Fruit fly (Drosophila melanogaster) whole organism, embryonic: Measurements from ENCODE around the gene Capr.

Source experiments
- Abd-B ChIP-seq: fragments of 200-800 bp; sonication (Bioruptor generic); optimal IDR thresholded peaks from 2 replicates; lab custom pipeline; 2018; ENCODE audit warnings: missing biosample characterization, mild to moderate bottlenecking, missing genetic modification characterization, moderate library complexity
- Blimp-1 ChIP-seq: fragments of 200-800 bp; sonication (Bioruptor generic); optimal IDR thresholded peaks from 3 replicates; lab custom pipeline; 2018; ENCODE audit warnings: missing biosample characterization, missing genetic modification characterization, mild to moderate bottlenecking, moderate library complexity, missing genetic modification reagents
- C15 ChIP-seq: fragments of 200-800 bp; sonication (Bioruptor generic); IDR thresholded peaks from 3 replicates; pipeline ENCODE4 v1.3.6; 2022; ENCODE audit warnings: missing biosample characterization, missing genetic modification characterization
- CG11093 ChIP-seq: fragments of 200-800 bp; sonication (Bioruptor generic); IDR thresholded peaks from 3 replicates; pipeline ENCODE4 v1.3.6; 2022; ENCODE audit warnings: missing biosample characterization, missing genetic modification characterization
- CG11456 ChIP-seq: fragments of 200-800 bp; sonication (Bioruptor generic); IDR thresholded peaks from 3 replicates; pipeline ENCODE4 v1.3.6; 2022; ENCODE audit warnings: missing biosample characterization, missing genetic modification characterization
- CG13296 ChIP-seq: fragments of 200-800 bp; sonication (Bioruptor generic); optimal IDR thresholded peaks from 3 replicates; lab custom pipeline; 2018; ENCODE audit warnings: missing biosample characterization, mild to moderate bottlenecking, missing genetic modification characterization
- CG14860 ChIP-seq: fragments of 200-800 bp; sonication (Bioruptor generic); IDR thresholded peaks from 3 replicates; pipeline ENCODE4 v1.3.6; 2022; ENCODE audit warnings: missing biosample characterization, missing genetic modification characterization; ENCODE audit not compliant: partially characterized antibody
- CG2120 ChIP-seq: fragments of 200-800 bp; sonication (Bioruptor generic); optimal IDR thresholded peaks from 3 replicates; lab custom pipeline; 2016; ENCODE audit warnings: missing biosample characterization, missing genetic modification characterization
- CG2129 ChIP-seq: fragments of 200-800 bp; sonication (Bioruptor generic); IDR thresholded peaks from 2 replicates; pipeline ENCODE4 v1.3.6; 2022; ENCODE audit warnings: missing biosample characterization, missing genetic modification characterization; ENCODE audit not compliant: partially characterized antibody
- CG31388 ChIP-seq: fragments of 200-800 bp; sonication (Bioruptor generic); optimal IDR thresholded peaks from 2 replicates; lab custom pipeline; 2016; ENCODE audit warnings: missing biosample characterization, missing genetic modification characterization
- CG3407 ChIP-seq: fragments of 200-800 bp; sonication (Bioruptor generic); optimal IDR thresholded peaks from 2 replicates; lab custom pipeline; 2018; ENCODE audit warnings: missing biosample characterization, mild to moderate bottlenecking, missing genetic modification characterization
- CG4328 ChIP-seq: fragments of 200-800 bp; sonication (Bioruptor generic); optimal IDR thresholded peaks from 3 replicates; lab custom pipeline; 2017; ENCODE audit warnings: missing biosample characterization, missing genetic modification reagents, missing genetic modification characterization
- CG4424 ChIP-seq: fragments of 200-800 bp; sonication (Bioruptor generic); optimal IDR thresholded peaks from 3 replicates; lab custom pipeline; 2016; ENCODE audit warnings: missing biosample characterization, missing genetic modification characterization
- CG4730 ChIP-seq: fragments of 200-800 bp; sonication (Bioruptor generic); IDR thresholded peaks from 2 replicates; pipeline ENCODE4 v1.3.6; 2022; ENCODE audit warnings: missing biosample characterization, missing genetic modification characterization
- CG4854 ChIP-seq: fragments of 200-800 bp; sonication (Bioruptor generic); optimal IDR thresholded peaks from 2 replicates; lab custom pipeline; 2016; ENCODE audit warnings: missing biosample characterization, missing genetic modification characterization, inconsistent platforms
- CG6272 ChIP-seq: fragments of 200-800 bp; sonication (Bioruptor generic); IDR thresholded peaks from 2 replicates; pipeline ENCODE4 v1.3.6; 2022; ENCODE audit warnings: missing biosample characterization, missing genetic modification characterization
- CTCF ChIP-seq: fragments of 200-800 bp; sonication (Bioruptor generic); optimal IDR thresholded peaks from 2 replicates; lab custom pipeline; 2017; ENCODE audit warnings: missing biosample characterization, mild to moderate bottlenecking, missing genetic modification characterization, moderate library complexity
- Dip2 ChIP-seq: fragments of 200-800 bp; sonication (Bioruptor generic); IDR thresholded peaks from 2 replicates; pipeline ENCODE4 v1.3.6; 2022; ENCODE audit warnings: missing biosample characterization, missing genetic modification characterization
- Elba2 ChIP-seq: fragments of 200-800 bp; sonication (Bioruptor generic); optimal IDR thresholded peaks from 3 replicates; lab custom pipeline; 2016; ENCODE audit warnings: missing biosample characterization, missing genetic modification characterization
- Fer1 ChIP-seq: fragments of 200-800 bp; sonication (Bioruptor generic); optimal IDR thresholded peaks from 2 replicates; lab custom pipeline; 2017; ENCODE audit warnings: missing biosample characterization, mild to moderate bottlenecking, missing genetic modification characterization
- HLH54F ChIP-seq: fragments of 200-800 bp; sonication (Bioruptor generic); optimal IDR thresholded peaks from 3 replicates; lab custom pipeline; 2016; ENCODE audit warnings: missing biosample characterization, missing genetic modification characterization
- Nf-YC ChIP-seq: fragments of 200-800 bp; optimal IDR thresholded peaks from 3 replicates; lab custom pipeline; 2019; ENCODE audit warnings: missing biosample characterization, mild to moderate bottlenecking, missing genetic modification characterization, moderate library complexity
- PHDP ChIP-seq: fragments of 200-800 bp; sonication (Bioruptor generic); optimal IDR thresholded peaks from 3 replicates; lab custom pipeline; 2018; ENCODE audit warnings: missing biosample characterization, mild to moderate bottlenecking, missing genetic modification characterization, moderate library complexity
- Ravus ChIP-seq: fragments of 200-800 bp; sonication (Bioruptor generic); IDR thresholded peaks from 2 replicates; pipeline ENCODE4 v1.3.6; 2022; ENCODE audit warnings: missing biosample characterization, missing genetic modification characterization
- Sin3A ChIP-seq: fragments of >200 bp; optimal IDR thresholded peaks from 2 replicates; lab custom pipeline; 2018
- Sox100B ChIP-seq: fragments of 200-800 bp; sonication (Bioruptor generic); optimal IDR thresholded peaks from 3 replicates; lab custom pipeline; 2018; ENCODE audit warnings: missing biosample characterization, mild to moderate bottlenecking, missing genetic modification characterization
- Stat92E ChIP-seq, 3 experiments: fragments of >200 bp in 2 of 3; fragments of 200-800 bp in 1 of 3; sonication (Bioruptor generic) in 1 of 3; optimal IDR thresholded peaks; 2 replicates each; lab custom pipeline; 2017 to 2019; ENCODE audit warnings: missing biosample characterization in 3 of 3, missing genetic modification characterization in 3 of 3, mild to moderate bottlenecking in 1 of 3, moderate library complexity in 1 of 3
- Tbp ChIP-seq: fragments of >200 bp; optimal IDR thresholded peaks from 2 replicates; lab custom pipeline; 2018; ENCODE audit warnings: missing biosample characterization, missing genetic modification characterization
- Trl ChIP-seq, 3 experiments: fragments of >200 bp in 2 of 3; fragments of 200-800 bp in 1 of 3; sonication (Bioruptor generic) in 1 of 3; optimal IDR thresholded peaks; 2 replicates in 1 of 3; 3 replicates in 2 of 3; lab custom pipeline; 2016 to 2017; ENCODE audit warnings: missing biosample characterization in 1 of 3, missing genetic modification characterization in 1 of 3
- Xrp1 ChIP-seq: fragments of 200-800 bp; sonication (Bioruptor generic); IDR thresholded peaks from 2 replicates; pipeline ENCODE4 v1.3.6; 2022; ENCODE audit warnings: missing biosample characterization, missing genetic modification characterization
- ab ChIP-seq: fragments of 200-800 bp; sonication (Bioruptor generic); optimal IDR thresholded peaks from 2 replicates; lab custom pipeline; 2016; ENCODE audit warnings: missing biosample characterization, missing genetic modification characterization
- amos ChIP-seq: fragments of 200-800 bp; sonication (Bioruptor generic); IDR thresholded peaks from 2 replicates; pipeline ENCODE4 v1.3.6; 2022; ENCODE audit warnings: missing biosample characterization, missing genetic modification characterization; ENCODE audit not compliant: partially characterized antibody
- ap ChIP-seq: fragments of 200-800 bp; sonication (Bioruptor generic); IDR thresholded peaks from 2 replicates; pipeline ENCODE4 v1.3.6; 2022; ENCODE audit warnings: missing biosample characterization, missing genetic modification characterization
- ash1 ChIP-seq: fragments of 200-800 bp; sonication (Bioruptor generic); optimal IDR thresholded peaks from 2 replicates; lab custom pipeline; 2018; ENCODE audit warnings: missing biosample characterization, mild to moderate bottlenecking, missing genetic modification characterization
- cato ChIP-seq: fragments of 200-800 bp; sonication (Bioruptor generic); optimal IDR thresholded peaks from 2 replicates; lab custom pipeline; 2016; ENCODE audit warnings: missing biosample characterization, missing genetic modification characterization, borderline replicate concordance
- fru ChIP-seq: fragments of >200 bp; optimal IDR thresholded peaks from 2 replicates; lab custom pipeline; 2017
- h ChIP-seq: fragments of >200 bp; optimal IDR thresholded peaks from 2 replicates; lab custom pipeline; 2017
- hb ChIP-seq: fragments of 200-800 bp; sonication (Bioruptor generic); IDR thresholded peaks from 3 replicates; pipeline ENCODE4 v1.3.6; 2022; ENCODE audit warnings: missing biosample characterization, missing genetic modification characterization; ENCODE audit not compliant: partially characterized antibody
- klu ChIP-seq: fragments of 200-800 bp; sonication (Bioruptor generic); IDR thresholded peaks from 2 replicates; pipeline ENCODE4 v1.3.6; 2022; ENCODE audit warnings: missing biosample characterization, missing genetic modification characterization
- lbe ChIP-seq: fragments of 200-800 bp; sonication (Bioruptor generic); optimal IDR thresholded peaks from 2 replicates; lab custom pipeline; 2016; ENCODE audit warnings: missing biosample characterization, mild to moderate bottlenecking, missing genetic modification characterization
- oc ChIP-seq: fragments of 200-800 bp; sonication (Bioruptor generic); optimal IDR thresholded peaks from 2 replicates; lab custom pipeline; 2018; ENCODE audit warnings: missing biosample characterization, mild to moderate bottlenecking, missing genetic modification characterization, moderate library complexity
- otp ChIP-seq: fragments of 200-800 bp; sonication (Bioruptor generic); IDR thresholded peaks from 3 replicates; pipeline ENCODE4, ENCODE4 v1.3.6; 2022; ENCODE audit warnings: missing biosample characterization, missing genetic modification characterization
- pnt ChIP-seq: fragments of 200-800 bp; sonication (Bioruptor generic); optimal IDR thresholded peaks from 3 replicates; lab custom pipeline; 2016; ENCODE audit warnings: missing biosample characterization, missing genetic modification characterization
- pros ChIP-seq: fragments of 200-800 bp; sonication (Bioruptor generic); optimal IDR thresholded peaks from 3 replicates; lab custom pipeline; 2019; ENCODE audit warnings: missing biosample characterization, mild to moderate bottlenecking, missing genetic modification characterization, moderate library complexity
- slou ChIP-seq: fragments of 200-800 bp; sonication (Bioruptor generic); optimal IDR thresholded peaks from 3 replicates; lab custom pipeline; 2016; ENCODE audit warnings: missing biosample characterization, missing genetic modification characterization
- tap ChIP-seq: fragments of 200-800 bp; optimal IDR thresholded peaks from 3 replicates; lab custom pipeline; 2019; ENCODE audit warnings: missing biosample characterization, mild to moderate bottlenecking, missing genetic modification characterization, moderate library complexity
- tll ChIP-seq, 2 experiments: fragments of 200-800 bp in 1 of 2; fragments of >200 bp in 1 of 2; sonication (Bioruptor generic) in 1 of 2; optimal IDR thresholded peaks; 2 replicates each; lab custom pipeline; 2017 to 2019; ENCODE audit warnings: missing biosample characterization in 2 of 2, missing genetic modification characterization in 2 of 2, mild to moderate bottlenecking in 1 of 2, moderate library complexity in 1 of 2
- wor ChIP-seq: fragments of 200-800 bp; sonication (Bioruptor generic); IDR thresholded peaks from 2 replicates; pipeline ENCODE4 v1.3.6; 2022; ENCODE audit warnings: missing biosample characterization, missing genetic modification characterization
- zfh2 ChIP-seq: fragments of 200-800 bp; sonication (Bioruptor generic); optimal IDR thresholded peaks from 2 replicates; lab custom pipeline; 2016; ENCODE audit warnings: missing biosample characterization, missing genetic modification characterization

The Capr gene

dm6 chr3L:18640584-18641527 is 32.3 kb downstream of the Capr start (continued):
- peak; percentile 92 for TF ChIP-seq CG11093
- peak; percentile 66 for TF ChIP-seq CG3407 (GFP tag; lab: Kevin White, UChicago)
- peak; percentile 98 for TF ChIP-seq Trl (optimal IDR thresholded peaks at IDR 0.05; lab: Kevin White, UChicago)
- TF ChIP-seq Trl (GFP tag; optimal IDR thresholded peaks at IDR 0.05; lab: Kevin White, UChicago) = peak; percentile 67
- TF ChIP-seq PHDP (tag; lab: Kevin White, UChicago) = peak; percentile 94
- TF ChIP-seq Elba2 (GFP tag; lab: Kevin White, UChicago) = no peak
- TF ChIP-seq CTCF (GFP tag; lab: Kevin White, UChicago) = peak; percentile 22
- TF ChIP-seq oc (tag; lab: Kevin White, UChicago) = peak; percentile 88
- peak; percentile 91 for TF ChIP-seq wor (GFP tag; lab: Robert Waterston, UW)
- peak; percentile 72 for TF ChIP-seq lbe
- peak; percentile 98 for TF ChIP-seq CG6272 (GFP tag; lab: Robert Waterston, UW)
- peak; percentile 95 for TF ChIP-seq Xrp1 (GFP tag; lab: Robert Waterston, UW)
- no peak for TF ChIP-seq Tbp (GFP tag; lab: Kevin White, UChicago)
- peak; percentile 97 for TF ChIP-seq CG4730
- TF ChIP-seq Sin3A (lab: Kevin White, UChicago) = no peak
- TF ChIP-seq CG13296 (GFP tag; lab: Kevin White, UChicago) = peak; percentile 94
- TF ChIP-seq otp (GFP tag; lab: Robert Waterston, UW) = peak; percentile 94
- peak; percentile 94 for TF ChIP-seq Ravus (GFP tag; lab: Robert Waterston, UW)
- peak; percentile 94 for TF ChIP-seq ab
- TF ChIP-seq CG4854 (GFP tag; lab: Kevin White, UChicago) = peak; percentile 88
- peak; percentile 76 for TF ChIP-seq tap (tag; lab: Kevin White, UChicago)
- TF ChIP-seq h (lab: Kevin White, UChicago) = no peak
- TF ChIP-seq cato (GFP tag; lab: Kevin White, UChicago) = peak; percentile 74
- TF ChIP-seq ap (GFP tag; lab: Robert Waterston, UW) = peak; percentile 95
- peak; percentile 87 for TF ChIP-seq slou (GFP tag; lab: Kevin White, UChicago)
- TF ChIP-seq CG31388 (GFP tag; lab: Kevin White, UChicago) = peak; percentile 78
- peak; percentile 81 for TF ChIP-seq Abd-B (GFP tag; lab: Kevin White, UChicago)
- peak; percentile 97 for TF ChIP-seq Fer1
- TF ChIP-seq pnt (GFP tag; lab: Kevin White, UChicago) = peak; percentile 75
- TF ChIP-seq klu = peak; percentile 95
- peak; percentile 64; the same call in 1 of the 2 replicates for TF ChIP-seq Dip2 (GFP tag; lab: Robert Waterston, UW)
- peak; percentile 88 for TF ChIP-seq CG4424 (GFP tag; lab: Kevin White, UChicago)
- TF ChIP-seq CG11456 (GFP tag; lab: Robert Waterston, UW) = peak; percentile 99
- no peak for TF ChIP-seq fru (lab: Kevin White, UChicago)
- peak; percentile 87 for TF ChIP-seq zfh2 (GFP tag; lab: Kevin White, UChicago)
- TF ChIP-seq CG4328 (GFP tag; lab: Kevin White, UChicago) = peak; percentile 88
- TF ChIP-seq pros (GFP tag; lab: Kevin White, UChicago) = peak; percentile 44
- no peak for TF ChIP-seq tll (GFP tag; optimal IDR thresholded peaks at IDR 0.05; lab: Kevin White, UChicago)
- peak; percentile 81 for TF ChIP-seq Blimp-1 (GFP tag; lab: Kevin White, UChicago)
- TF ChIP-seq CG2129 (GFP tag; lab: Robert Waterston, UW) = no peak
- TF ChIP-seq Nf-YC (tag; lab: Kevin White, UChicago) = peak; percentile 60
- TF ChIP-seq CG14860 (GFP tag; lab: Robert Waterston, UW) = no peak
- TF ChIP-seq Sox100B (GFP tag; lab: Kevin White, UChicago) = peak; percentile 94
- TF ChIP-seq C15 = peak; percentile 96
- no peak for TF ChIP-seq Stat92E (GFP tag; optimal IDR thresholded peaks at IDR 0.05; lab: Kevin White, UChicago)
- no peak for TF ChIP-seq amos (GFP tag; lab: Robert Waterston, UW)
- peak; percentile 99 for TF ChIP-seq CG2120
- TF ChIP-seq hb (GFP tag; lab: Robert Waterston, UW) = no peak
- peak; percentile 94 for TF ChIP-seq HLH54F (GFP tag; lab: Kevin White, UChicago)
- TF ChIP-seq ash1 (GFP tag; lab: Kevin White, UChicago) = peak; percentile 80
